Fruit fly (Drosophila melanogaster): Measurements from ENCODE around the gene robo2.

dm6 chr2L:1424812-1425211, 4.6 kb upstream of the robo2 start:
- TF ChIP-seq CG7101 (tag; optimal IDR thresholded peaks at IDR 0.05) (no peak), kay (GFP tag; ENCODE audit: borderline replicate concordance) (no peak)

All from whole organism, adult.